Worm (Caenorhabditis elegans) whole organism, L1 larva: Measurements from ENCODE around the gene natc-2.

Source experiments
- C16A3.4 ChIP-seq: fragments of 150-350 bp; optimal IDR thresholded peaks from 2 replicates; lab custom pipeline; 2014; ENCODE audit warnings: missing biosample characterization, missing genetic modification characterization
- F16B12.6 ChIP-seq: fragments of 150-350 bp; optimal IDR thresholded peaks from 2 replicates; lab custom pipeline; 2014; ENCODE audit warnings: missing biosample characterization, missing genetic modification characterization
- aha-1 ChIP-seq: fragments of 150-350 bp; optimal IDR thresholded peaks from 2 replicates; lab custom pipeline; 2014; ENCODE audit warnings: missing biosample characterization, missing genetic modification characterization
- alr-1 ChIP-seq: fragments of 200-800 bp; sonication (Bioruptor generic); optimal IDR thresholded peaks from 2 replicates; lab custom pipeline; 2018; ENCODE audit warnings: borderline replicate concordance, mild to moderate bottlenecking, missing genetic modification characterization, missing compliant biosample characterization
- aly-2 ChIP-seq: fragments of 150-350 bp; optimal IDR thresholded peaks from 2 replicates; lab custom pipeline; 2014; ENCODE audit warnings: missing biosample characterization, missing genetic modification characterization
- ama-1 ChIP-seq: fragments of 150-350 bp; optimal IDR thresholded peaks from 2 replicates; lab custom pipeline; 2014
- ceh-63 ChIP-seq: fragments of 200-800 bp; sonication (Bioruptor generic); optimal IDR thresholded peaks from 2 replicates; lab custom pipeline; 2018; ENCODE audit warnings: mild to moderate bottlenecking, missing genetic modification characterization, missing compliant biosample characterization
- ceh-88 ChIP-seq: fragments of 200-800 bp; sonication (Bioruptor generic); IDR thresholded peaks from 2 replicates; pipeline ENCODE4 v1.3.6; 2022; ENCODE audit warnings: missing genetic modification characterization, missing compliant biosample characterization
- ceh-90 ChIP-seq: sonication (generic microtip); optimal IDR thresholded peaks from 2 replicates; lab custom pipeline; 2016; ENCODE audit warnings: missing genetic modification characterization, missing compliant biosample characterization
- ces-1 ChIP-seq: fragments of 150-350 bp; optimal IDR thresholded peaks from 2 replicates; lab custom pipeline; 2014; ENCODE audit warnings: missing biosample characterization, missing genetic modification reagents, missing genetic modification characterization
- dpl-1 ChIP-seq, 3 experiments: fragments of 150-350 bp in 2 of 3; sonication (generic microtip) in 1 of 3; optimal IDR thresholded peaks; 2 replicates each; lab custom pipeline; 2014 to 2017; ENCODE audit warnings: missing biosample characterization in 3 of 3, missing genetic modification characterization in 3 of 3, missing genetic modification reagents in 3 of 3
- dsc-1 ChIP-seq: sonication (generic microtip); optimal IDR thresholded peaks from 2 replicates; lab custom pipeline; 2016; ENCODE audit warnings: mild to moderate bottlenecking, missing genetic modification characterization, missing compliant biosample characterization
- elt-3 ChIP-seq, 6 experiments: fragments of 150-350 bp in 1 of 6; sonication (generic microtip); optimal IDR thresholded peaks; 2 replicates each; lab custom pipeline; 2017 to 2018; ENCODE audit warnings: missing biosample characterization in 6 of 6, missing genetic modification characterization in 6 of 6, inconsistent platforms in 1 of 6
- fkh-4 ChIP-seq: sonication (generic microtip); optimal IDR thresholded peaks from 2 replicates; lab custom pipeline; 2016; ENCODE audit warnings: missing compliant biosample characterization, missing genetic modification characterization, borderline replicate concordance
- fkh-8 ChIP-seq: sonication (generic microtip); optimal IDR thresholded peaks from 2 replicates; lab custom pipeline; 2016; ENCODE audit warnings: mild to moderate bottlenecking, missing genetic modification characterization, missing compliant biosample characterization
- hlh-17 ChIP-seq: fragments of 200-800 bp; sonication (Bioruptor generic); optimal IDR thresholded peaks from 2 replicates; lab custom pipeline; 2018; ENCODE audit warnings: missing genetic modification characterization, mild to moderate bottlenecking, missing compliant biosample characterization, moderate library complexity, borderline replicate concordance
- hlh-4 ChIP-seq: sonication (generic microtip); optimal IDR thresholded peaks from 2 replicates; lab custom pipeline; 2016; ENCODE audit warnings: mild to moderate bottlenecking, missing genetic modification characterization, missing compliant biosample characterization
- hpl-2 ChIP-seq: fragments of 150-350 bp; optimal IDR thresholded peaks from 2 replicates; lab custom pipeline; 2014; ENCODE audit warnings: missing biosample characterization, missing genetic modification reagents, missing genetic modification characterization
- lin-13 ChIP-seq: fragments of 150-350 bp; optimal IDR thresholded peaks from 2 replicates; lab custom pipeline; 2014; ENCODE audit warnings: missing biosample characterization, missing genetic modification reagents, missing genetic modification characterization
- lin-35 ChIP-seq, 2 experiments: fragments of 150-350 bp; optimal IDR thresholded peaks; 2 replicates each; lab custom pipeline; 2014; ENCODE audit warnings: missing biosample characterization in 2 of 2, missing genetic modification characterization in 2 of 2, missing genetic modification reagents in 2 of 2
- lin-39 ChIP-seq: fragments of 150-350 bp; optimal IDR thresholded peaks from 2 replicates; lab custom pipeline; 2014; ENCODE audit warnings: missing biosample characterization, missing genetic modification reagents, missing genetic modification characterization
- lsy-2 ChIP-seq, 2 experiments: fragments of 150-350 bp; optimal IDR thresholded peaks; 2 replicates each; lab custom pipeline; 2014; ENCODE audit warnings: missing biosample characterization in 2 of 2, missing genetic modification characterization in 2 of 2
- mab-9 ChIP-seq: fragments of 200-800 bp; sonication (Bioruptor generic); IDR thresholded peaks from 2 replicates; pipeline ENCODE4 v1.3.6; 2022; ENCODE audit warnings: missing genetic modification reagents, missing genetic modification characterization, missing compliant biosample characterization
- mef-2 ChIP-seq: fragments of 150-350 bp; optimal IDR thresholded peaks from 2 replicates; lab custom pipeline; 2014; ENCODE audit warnings: missing biosample characterization, missing genetic modification characterization
- mep-1 ChIP-seq: fragments of 150-350 bp; optimal IDR thresholded peaks from 2 replicates; lab custom pipeline; 2014; ENCODE audit warnings: missing biosample characterization, missing genetic modification characterization
- nhr-11 ChIP-seq: fragments of 150-350 bp; optimal IDR thresholded peaks from 2 replicates; lab custom pipeline; 2014; ENCODE audit warnings: missing biosample characterization, missing genetic modification characterization
- nhr-19 ChIP-seq: fragments of 200-800 bp; sonication (Bioruptor generic); conservative IDR thresholded peaks from 2 replicates; pipeline ENCODE4 v1.3.6; 2022; ENCODE audit warnings: missing genetic modification characterization, missing compliant biosample characterization
- nhr-20 ChIP-seq: sonication (generic microtip); optimal IDR thresholded peaks from 2 replicates; lab custom pipeline; 2016; ENCODE audit warnings: mild to moderate bottlenecking, missing genetic modification characterization, missing compliant biosample characterization
- nhr-237 ChIP-seq: fragments of 150-350 bp; optimal IDR thresholded peaks from 2 replicates; lab custom pipeline; 2014; ENCODE audit warnings: missing biosample characterization, missing genetic modification characterization
- nhr-47 ChIP-seq: sonication (generic microtip); optimal IDR thresholded peaks from 2 replicates; lab custom pipeline; 2016; ENCODE audit warnings: mild to moderate bottlenecking, missing genetic modification characterization, moderate library complexity, missing compliant biosample characterization
- nhr-71 ChIP-seq: sonication (generic microtip); optimal IDR thresholded peaks from 2 replicates; lab custom pipeline; 2016; ENCODE audit warnings: mild to moderate bottlenecking, missing genetic modification characterization, moderate library complexity, missing compliant biosample characterization
- nhr-77 ChIP-seq: fragments of 150-350 bp; optimal IDR thresholded peaks from 2 replicates; lab custom pipeline; 2014; ENCODE audit warnings: missing biosample characterization, missing genetic modification characterization
- nhr-84 ChIP-seq: sonication (generic microtip); optimal IDR thresholded peaks from 2 replicates; lab custom pipeline; 2017; ENCODE audit warnings: missing biosample characterization, missing genetic modification characterization
- snpc-4 ChIP-seq: fragments of 150-350 bp; optimal IDR thresholded peaks from 2 replicates; lab custom pipeline; 2014; ENCODE audit warnings: missing biosample characterization, missing genetic modification characterization
- snu-23 ChIP-seq: sonication (generic microtip); optimal IDR thresholded peaks from 2 replicates; lab custom pipeline; 2016; ENCODE audit warnings: missing genetic modification characterization, missing compliant biosample characterization
- sptf-1 ChIP-seq: fragments of 150-350 bp; optimal IDR thresholded peaks from 2 replicates; lab custom pipeline; 2014; ENCODE audit warnings: missing biosample characterization, missing genetic modification characterization
- swsn-7 ChIP-seq: sonication (generic microtip); optimal IDR thresholded peaks from 2 replicates; lab custom pipeline; 2016; ENCODE audit warnings: missing genetic modification characterization, missing compliant biosample characterization
- tbx-2 ChIP-seq: sonication (generic microtip); optimal IDR thresholded peaks from 2 replicates; lab custom pipeline; 2016; ENCODE audit warnings: missing genetic modification characterization, missing compliant biosample characterization
- unc-130 ChIP-seq: fragments of 150-350 bp; optimal IDR thresholded peaks from 2 replicates; lab custom pipeline; 2017; ENCODE audit warnings: missing biosample characterization, missing genetic modification characterization, inconsistent platforms
- unc-98 ChIP-seq: fragments of 200-800 bp; sonication (Bioruptor generic); IDR thresholded peaks from 2 replicates; pipeline ENCODE4 v1.3.6; 2022; ENCODE audit warnings: missing genetic modification characterization, missing compliant biosample characterization
- vab-15 ChIP-seq: sonication (generic microtip); optimal IDR thresholded peaks from 2 replicates; lab custom pipeline; 2017; ENCODE audit warnings: missing genotype, mild to moderate bottlenecking, missing genetic modification characterization, missing compliant biosample characterization
- ztf-11 ChIP-seq, 2 experiments: sonication (generic microtip); optimal IDR thresholded peaks; 2 replicates each; lab custom pipeline; 2016 to 2017; ENCODE audit warnings: missing genetic modification characterization in 2 of 2, missing biosample characterization in 1 of 2, missing compliant biosample characterization in 1 of 2
- ztf-4 ChIP-seq: fragments of 150-350 bp; optimal IDR thresholded peaks from 2 replicates; lab custom pipeline; 2014; ENCODE audit warnings: missing biosample characterization, missing genetic modification characterization

Gene natc-2

ce11 chrV:5301226-5301625 lies 27.4 kb downstream of the natc-2 start:
- TF ChIP-seq ztf-11 (tag; optimal IDR thresholded peaks at IDR 0.05; lab: Kevin White, UChicago): no peak
- TF ChIP-seq fkh-8: peak; percentile 59
- TF ChIP-seq dsc-1 (tag; lab: Kevin White, UChicago): peak; percentile 27

ce11 chrV:5303389-5303788 lies 29.5 kb downstream of the natc-2 start, which contains the start of gene ncx-2:
Gene ncx-2 (plus strand): TSS chrV:5303689.
- TF ChIP-seq nhr-77 (tag; lab: Kevin White, UChicago) (no peak), mef-2 (tag; lab: Kevin White, UChicago) (no peak), snu-23 (GFP tag; lab: Kevin White, UChicago) (no peak)

- no peak for TF ChIP-seq aha-1 (tag; lab: Kevin White, UChicago)
- TF ChIP-seq sptf-1 (tag; lab: Kevin White, UChicago): no peak
- TF ChIP-seq elt-3 (tag; optimal IDR thresholded peaks at IDR 0.05; lab: Kevin White, UChicago): no peak
- TF ChIP-seq dsc-1 (tag; lab: Kevin White, UChicago): peak; percentile 97
- TF ChIP-seq nhr-237: no peak
- peak; percentile 93 for TF ChIP-seq fkh-4 (tag; lab: Kevin White, UChicago)
Observed at ce11 chrV:5304366-5304765, 30.5 kb downstream of the natc-2 start.

ce11 chrV:5311635-5312034 lies 37.8 kb downstream of the natc-2 start, which contains the start of gene C10G8.4:
Gene C10G8.4 (plus strand): TSS chrV:5311935.
- TF ChIP-seq nhr-71 (tag; lab: Kevin White, UChicago) (no peak), lin-39 (tag; lab: Kevin White, UChicago) (no peak), nhr-20 (tag; lab: Kevin White, UChicago) (no peak), lin-13 (GFP tag; lab: Kevin White, UChicago) (no peak), ztf-4 (tag; lab: Kevin White, UChicago) (no peak), sptf-1 (tag; lab: Kevin White, UChicago) (no peak), hlh-17 (GFP tag; lab: Kevin White, UChicago) (no peak), nhr-47 (no peak), fkh-8 (no peak), snpc-4 (no peak), nhr-77 (tag; lab: Kevin White, UChicago) (no peak), hlh-4 (tag; lab: Kevin White, UChicago) (no peak), nhr-19 (no peak), ceh-88 (no peak), elt-3 (tag; optimal IDR thresholded peaks at IDR 0.05; lab: Kevin White, UChicago) (no peak), vab-15 (tag; lab: Kevin White, UChicago) (no peak)

- TF ChIP-seq fkh-8 (no peak), tbx-2 (tag; lab: Kevin White, UChicago) (no peak), unc-98 (no peak), nhr-71 (tag; lab: Kevin White, UChicago) (no peak), lin-39 (tag; lab: Kevin White, UChicago) (no peak), hlh-4 (tag; lab: Kevin White, UChicago) (no peak), ceh-90 (tag; lab: Kevin White, UChicago) (no peak), C16A3.4 (tag; lab: Kevin White, UChicago) (no peak), ceh-63 (no peak), unc-130 (tag; lab: Kevin White, UChicago) (no peak), nhr-11 (tag; lab: Kevin White, UChicago) (no peak)
Observed at ce11 chrV:5312453-5312852, 38.6 kb downstream of the natc-2 start, which contains the start of gene C10G8.3. Gene C10G8.3 (plus strand): TSS chrV:5312753.

- TF ChIP-seq hlh-17 (GFP tag; lab: Kevin White, UChicago) (no peak), hpl-2 (GFP tag; lab: Kevin White, UChicago) (no peak), ama-1 (lab: Kevin White, UChicago) (no peak), sptf-1 (tag; lab: Kevin White, UChicago) (no peak), dpl-1 (GFP tag; optimal IDR thresholded peaks at IDR 0.05; lab: Kevin White, UChicago) (no peak), lsy-2 (tag; optimal IDR thresholded peaks at IDR 0.05; lab: Kevin White, UChicago) (no peak), ztf-11 (tag; optimal IDR thresholded peaks at IDR 0.05; lab: Kevin White, UChicago) (no peak), nhr-84 (no peak), ceh-88 (no peak), aly-2 (tag; lab: Kevin White, UChicago) (no peak), mab-9 (GFP tag; lab: Robert Waterston, UW) (no peak), F16B12.6 (no peak), ces-1 (GFP tag; lab: Kevin White, UChicago) (no peak), hlh-4 (tag; lab: Kevin White, UChicago) (no peak), mep-1 (tag; lab: Kevin White, UChicago) (no peak), lin-35 (GFP tag; optimal IDR thresholded peaks at IDR 0.05; lab: Kevin White, UChicago) (no peak), alr-1 (tag; lab: Kevin White, UChicago) (no peak), nhr-237 (no peak), swsn-7 (tag; lab: Kevin White, UChicago) (no peak)
Observed at ce11 chrV:5314104-5314503, 40.2 kb downstream of the natc-2 start, which contains the start of gene C10G8.2. Gene C10G8.2 (plus strand): TSS chrV:5314404.
